Worm (Caenorhabditis elegans) whole organism, L4 larva: Measurements from ENCODE around the gene ZK1320.11.

Experiments
- D1046.2 ChIP-seq: fragments of 200-800 bp; sonication (Bioruptor generic); IDR thresholded peaks from 2 replicates; pipeline ENCODE4 v1.3.6; 2022; ENCODE audit warnings: missing genetic modification characterization, missing compliant biosample characterization
- F37D6.2 ChIP-seq: sonication (generic microtip); optimal IDR thresholded peaks from 2 replicates; lab custom pipeline; 2016; ENCODE audit warnings: mild to moderate bottlenecking, missing genetic modification characterization, missing compliant biosample characterization
- F49E8.2 ChIP-seq: sonication (generic microtip); optimal IDR thresholded peaks from 2 replicates; lab custom pipeline; 2016; ENCODE audit warnings: missing compliant biosample characterization, mild to moderate bottlenecking, missing genetic modification characterization, borderline replicate concordance
- Y5F2A.4 ChIP-seq: fragments of 200-800 bp; sonication (Bioruptor generic); optimal IDR thresholded peaks from 2 replicates; lab custom pipeline; 2018; ENCODE audit warnings: mild to moderate bottlenecking, missing genetic modification characterization, missing compliant biosample characterization
- Y75B8A.6 ChIP-seq: fragments of 200-800 bp; sonication (Bioruptor generic); IDR thresholded peaks from 2 replicates; pipeline ENCODE4 v1.3.6; 2022; ENCODE audit warnings: missing genetic modification reagents, missing genetic modification characterization, missing compliant biosample characterization
- ceh-20 ChIP-seq: fragments of 200-800 bp; sonication (Bioruptor generic); IDR thresholded peaks from 2 replicates; pipeline ENCODE4 v1.3.6; 2022; ENCODE audit warnings: missing genetic modification reagents, missing genetic modification characterization, missing compliant biosample characterization
- ceh-28 ChIP-seq: fragments of 150-350 bp; optimal IDR thresholded peaks from 2 replicates; lab custom pipeline; 2014; ENCODE audit warnings: missing biosample characterization, missing genetic modification reagents, missing genetic modification characterization
- ceh-82 ChIP-seq: sonication (generic microtip); optimal IDR thresholded peaks from 2 replicates; lab custom pipeline; 2017; ENCODE audit warnings: missing biosample characterization, missing genetic modification characterization
- ces-1 ChIP-seq: fragments of 150-350 bp; sonication (generic microtip); optimal IDR thresholded peaks from 4 replicates; lab custom pipeline; 2014; ENCODE audit warnings: missing biosample characterization, missing genetic modification reagents, missing genetic modification characterization
- daf-16 ChIP-seq, 3 experiments: sonication (generic microtip); optimal IDR thresholded peaks; 2 replicates each; lab custom pipeline; 2016 to 2017; ENCODE audit warnings: missing genetic modification characterization in 3 of 3, missing genetic modification reagents in 3 of 3, mild to moderate bottlenecking in 2 of 3, missing compliant biosample characterization in 2 of 3, missing biosample characterization in 1 of 3, moderate library complexity in 1 of 3
- daf-19 ChIP-seq: fragments of 200-800 bp; sonication (Bioruptor generic); conservative IDR thresholded peaks from 2 replicates; pipeline ENCODE4 v1.3.6; 2022; ENCODE audit warnings: missing genetic modification characterization, missing compliant biosample characterization
- dmd-6 ChIP-seq: fragments of 200-800 bp; sonication (Bioruptor generic); IDR thresholded peaks from 2 replicates; pipeline ENCODE4 v1.3.6; 2022; ENCODE audit warnings: missing genetic modification reagents, missing genetic modification characterization, missing compliant biosample characterization
- dmd-8 ChIP-seq: fragments of 200-800 bp; sonication (Bioruptor generic); IDR thresholded peaks from 2 replicates; pipeline ENCODE4 v1.3.6; 2022; ENCODE audit warnings: missing genetic modification characterization, missing compliant biosample characterization
- dve-1 ChIP-seq: sonication (generic microtip); optimal IDR thresholded peaks from 2 replicates; lab custom pipeline; 2017; ENCODE audit warnings: antibody characterized with exemption, mild to moderate bottlenecking, missing genetic modification characterization, missing compliant biosample characterization; ENCODE audit not compliant: insufficient read depth
- hlh-11 ChIP-seq: fragments of 200-800 bp; sonication (Bioruptor generic); optimal IDR thresholded peaks from 2 replicates; lab custom pipeline; 2018; ENCODE audit warnings: mild to moderate bottlenecking, missing genetic modification characterization, missing compliant biosample characterization
- hlh-30 ChIP-seq: sonication (generic microtip); optimal IDR thresholded peaks from 2 replicates; lab custom pipeline; 2017; ENCODE audit warnings: antibody characterized with exemption, mild to moderate bottlenecking, missing genetic modification characterization, missing compliant biosample characterization; ENCODE audit not compliant: insufficient read depth
- hmg-1.1 ChIP-seq: fragments of 200-800 bp; sonication (Bioruptor generic); IDR thresholded peaks from 2 replicates; pipeline ENCODE4 v1.3.6; 2022; ENCODE audit warnings: missing genetic modification reagents, missing genetic modification characterization, missing compliant biosample characterization
- lin-1 ChIP-seq: fragments of 200-800 bp; sonication (Bioruptor generic); IDR thresholded peaks from 2 replicates; pipeline ENCODE4 v1.3.6; 2022; ENCODE audit warnings: missing genetic modification reagents, missing genetic modification characterization, missing compliant biosample characterization
- lin-39 ChIP-seq: fragments of 150-350 bp; optimal IDR thresholded peaks from 2 replicates; lab custom pipeline; 2014; ENCODE audit warnings: missing biosample characterization, missing genetic modification reagents, missing genetic modification characterization
- lsy-2 ChIP-seq, 2 experiments: fragments of 150-350 bp in 1 of 2; sonication (generic microtip) in 1 of 2; optimal IDR thresholded peaks; 2 replicates each; lab custom pipeline; 2014 to 2017; ENCODE audit warnings: missing biosample characterization in 2 of 2, missing genetic modification characterization in 2 of 2
- madf-5 ChIP-seq, 2 experiments: fragments of 200-800 bp; sonication (Bioruptor generic); IDR thresholded peaks; 2 replicates each; pipeline ENCODE4 v1.3.6; 2022; ENCODE audit warnings: missing compliant biosample characterization in 2 of 2, missing genetic modification characterization in 2 of 2
- madf-9 ChIP-seq: fragments of 200-800 bp; sonication (Bioruptor generic); conservative IDR thresholded peaks from 2 replicates; pipeline ENCODE4 v1.3.6; 2022; ENCODE audit warnings: missing genetic modification reagents, missing genetic modification characterization, missing compliant biosample characterization
- mdl-1 ChIP-seq, 2 experiments: fragments of 150-350 bp in 1 of 2; sonication (generic microtip) in 1 of 2; optimal IDR thresholded peaks; 2 replicates each; lab custom pipeline; 2014 to 2017; ENCODE audit warnings: missing biosample characterization in 2 of 2, missing genetic modification characterization in 2 of 2
- nhr-102 ChIP-seq: sonication (generic microtip); optimal IDR thresholded peaks from 2 replicates; lab custom pipeline; 2016; ENCODE audit warnings: mild to moderate bottlenecking, missing genetic modification characterization, moderate library complexity, missing compliant biosample characterization
- nhr-111 ChIP-seq: fragments of 200-800 bp; sonication (Bioruptor generic); optimal IDR thresholded peaks from 2 replicates; lab custom pipeline; 2018; ENCODE audit warnings: mild to moderate bottlenecking, missing genetic modification characterization, missing compliant biosample characterization
- nhr-28 ChIP-seq: fragments of 150-350 bp; optimal IDR thresholded peaks from 2 replicates; lab custom pipeline; 2014; ENCODE audit warnings: missing biosample characterization, missing genetic modification characterization
- nhr-41 ChIP-seq: fragments of 200-800 bp; sonication (Bioruptor generic); IDR thresholded peaks from 2 replicates; pipeline ENCODE4 v1.3.6; 2022; ENCODE audit warnings: missing genetic modification reagents, missing genetic modification characterization, missing compliant biosample characterization
- nhr-42 ChIP-seq: fragments of 200-800 bp; sonication (Bioruptor generic); IDR thresholded peaks from 2 replicates; pipeline ENCODE4 v1.3.6; 2022; ENCODE audit warnings: missing genetic modification characterization, missing compliant biosample characterization
- nhr-48 ChIP-seq: sonication (generic microtip); optimal IDR thresholded peaks from 2 replicates; lab custom pipeline; 2016; ENCODE audit warnings: mild to moderate bottlenecking, missing genetic modification characterization, missing compliant biosample characterization
- nhr-77 ChIP-seq: fragments of 150-350 bp; optimal IDR thresholded peaks from 2 replicates; lab custom pipeline; 2014; ENCODE audit warnings: missing biosample characterization, missing genetic modification characterization
- php-3 ChIP-seq: fragments of 200-800 bp; sonication (Bioruptor generic); IDR thresholded peaks from 2 replicates; pipeline ENCODE4 v1.3.6; 2022; ENCODE audit warnings: missing genetic modification reagents, missing genetic modification characterization, missing compliant biosample characterization
- pqm-1 ChIP-seq: sonication (generic microtip); optimal IDR thresholded peaks from 2 replicates; lab custom pipeline; 2017; ENCODE audit warnings: missing biosample characterization, missing genetic modification characterization
- skn-1 ChIP-seq: fragments of 150-350 bp; optimal IDR thresholded peaks from 2 replicates; lab custom pipeline; 2014; ENCODE audit warnings: missing biosample characterization, missing genetic modification characterization
- snpc-1.2 ChIP-seq: fragments of 200-800 bp; sonication (Bioruptor generic); IDR thresholded peaks from 2 replicates; pipeline ENCODE4 v1.3.6; 2022; ENCODE audit warnings: missing genetic modification reagents, missing genetic modification characterization, missing compliant biosample characterization
- snpc-4 ChIP-seq: fragments of 150-350 bp; optimal IDR thresholded peaks from 2 replicates; lab custom pipeline; 2014; ENCODE audit warnings: missing biosample characterization, missing genetic modification characterization
- spr-1 ChIP-seq: sonication (generic microtip); optimal IDR thresholded peaks from 2 replicates; lab custom pipeline; 2016; ENCODE audit warnings: mild to moderate bottlenecking, missing genetic modification characterization, missing compliant biosample characterization
- spr-3 ChIP-seq: fragments of 200-800 bp; sonication (Bioruptor generic); optimal IDR thresholded peaks from 2 replicates; lab custom pipeline; 2018; ENCODE audit warnings: mild to moderate bottlenecking, missing genetic modification characterization, missing compliant biosample characterization
- tag-97 ChIP-seq: fragments of 200-800 bp; sonication (Bioruptor generic); IDR thresholded peaks from 2 replicates; pipeline ENCODE4 v1.3.6; 2022; ENCODE audit warnings: missing genetic modification characterization, missing compliant biosample characterization
- tra-1 ChIP-seq: fragments of 200-800 bp; sonication (Bioruptor generic); IDR thresholded peaks from 2 replicates; pipeline ENCODE4 v1.3.6; 2022; ENCODE audit warnings: missing genetic modification reagents, missing genetic modification characterization, missing compliant biosample characterization
- unc-130 ChIP-seq: sonication (generic microtip); optimal IDR thresholded peaks from 2 replicates; lab custom pipeline; 2016; ENCODE audit warnings: missing genetic modification reagents, missing genetic modification characterization, missing compliant biosample characterization
- unc-39 ChIP-seq: sonication (generic microtip); optimal IDR thresholded peaks from 2 replicates; lab custom pipeline; 2017; ENCODE audit warnings: missing biosample characterization, missing genetic modification characterization
- unc-62 ChIP-seq, 3 experiments: fragments of 150-350 bp in 1 of 3; sonication (generic microtip); optimal IDR thresholded peaks in 2 of 3; peaks in 1 of 3; 1 replicate in 1 of 3; 2 replicates in 2 of 3; lab custom pipeline; 2014 to 2017; ENCODE audit warnings: missing biosample characterization in 3 of 3, missing genetic modification characterization in 3 of 3, missing genetic modification reagents in 3 of 3, missing genotype in 1 of 3
- vab-7 ChIP-seq: fragments of 200-800 bp; sonication (Bioruptor generic); IDR thresholded peaks from 2 replicates; pipeline ENCODE4 v1.3.6; 2022; ENCODE audit warnings: missing genetic modification reagents, missing genetic modification characterization, missing compliant biosample characterization
- zip-2 ChIP-seq: fragments of 150-350 bp; optimal IDR thresholded peaks from 2 replicates; lab custom pipeline; 2014; ENCODE audit warnings: missing biosample characterization, missing genetic modification characterization

The ZK1320.11 gene

DNA sequence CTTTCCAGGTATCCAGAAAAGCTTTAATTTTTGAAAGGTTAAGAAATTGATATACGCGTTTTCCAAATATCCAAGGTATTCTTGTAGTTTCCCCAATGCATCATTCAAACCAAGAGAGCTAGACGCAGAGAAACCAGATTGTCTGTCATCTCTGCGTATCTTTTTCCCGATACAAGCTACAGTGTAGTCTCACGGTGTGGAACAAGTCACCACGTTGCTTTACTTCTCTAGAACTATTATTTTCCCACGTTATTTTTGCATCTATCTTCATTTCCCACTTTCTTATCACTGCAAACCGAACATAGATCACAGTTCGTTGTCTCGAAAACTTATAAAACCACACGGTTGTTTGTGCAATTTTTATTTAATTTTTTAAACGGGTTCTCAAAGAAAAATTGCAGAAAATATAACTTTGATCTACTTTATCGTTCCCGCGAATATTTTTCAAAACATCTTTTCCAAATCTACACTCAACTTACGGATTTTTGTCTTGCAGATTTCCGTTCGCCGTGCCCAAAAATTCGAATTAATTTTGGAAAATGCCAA, 11.1 kb upstream of the ZK1320.11 start, which contains the start of gene gstk-1 (continued):
- TF ChIP-seq snpc-4 (tag; lab: Kevin White, UChicago) (no peak), nhr-102 (tag; lab: Kevin White, UChicago) (peak; percentile 36), daf-19 (GFP tag; lab: Robert Waterston, UW) (no peak), hlh-11 (peak; percentile 68), tra-1 (GFP tag; lab: Robert Waterston, UW) (no peak), mdl-1 (tag; optimal IDR thresholded peaks at IDR 0.05; lab: Kevin White, UChicago) (peak in 1 of 2 experiments; percentile 60), tag-97 (no peak), unc-39 (tag; lab: Kevin White, UChicago) (no peak), nhr-48 (tag; lab: Kevin White, UChicago) (peak; percentile 67), ceh-82 (tag; lab: Kevin White, UChicago) (no peak), zip-2 (no peak), php-3 (GFP tag; lab: Robert Waterston, UW) (peak; percentile 55; the same call in 1 of the 2 replicates), snpc-1.2 (no peak), daf-16 (GFP tag; optimal IDR thresholded peaks at IDR 0.05; lab: Kevin White, UChicago) (no peak), daf-16 (tag; optimal IDR thresholded peaks at IDR 0.05; lab: Kevin White, UChicago) (peak; percentile 65), spr-1 (no peak), ceh-20 (GFP tag; lab: Robert Waterston, UW) (peak; percentile 47; the same call in 1 of the 2 replicates), dmd-8 (GFP tag; lab: Robert Waterston, UW) (0 out of 2 replicates have a peak, but pooled peaks have one; percentile 25)

DNA sequence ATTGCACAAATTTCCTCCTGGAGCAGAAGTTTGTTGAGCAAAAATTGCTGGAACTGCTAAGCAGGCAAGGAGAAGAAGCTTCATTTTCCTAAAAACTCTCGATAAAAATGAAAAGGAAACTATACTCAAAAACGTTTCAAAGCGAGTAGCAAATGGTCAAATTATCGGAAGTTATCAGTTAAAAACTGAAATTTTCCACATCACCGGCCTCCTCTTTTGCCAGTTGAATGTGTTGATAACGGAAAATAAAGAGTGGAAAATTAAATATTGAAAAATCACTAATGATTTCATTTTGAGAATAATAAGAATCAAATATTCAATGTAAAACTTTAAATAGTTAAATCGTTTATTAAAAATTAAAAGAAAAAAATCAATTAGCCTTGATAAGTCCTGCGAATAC, 8.5 kb upstream of the ZK1320.11 start, which contains the start of gene ZK1320.2:
ZK1320.2 (minus strand) TSS at position 88 of the 400 bp plus-strand sequence.
- TF ChIP-seq madf-9 (GFP tag; lab: Robert Waterston, UW), result no peak
- TF ChIP-seq nhr-77 (tag; lab: Kevin White, UChicago), result no peak
- TF ChIP-seq ces-1 (GFP tag; lab: Kevin White, UChicago), result no peak
- TF ChIP-seq nhr-28 (tag; lab: Kevin White, UChicago), result peak; percentile 55
- no peak for TF ChIP-seq hlh-11
- peak; percentile 17 for TF ChIP-seq dve-1 (tag; lab: Kevin White, UChicago)
- TF ChIP-seq nhr-41, result no peak
- TF ChIP-seq unc-130, result no peak
- no peak for TF ChIP-seq lsy-2 (tag; optimal IDR thresholded peaks at IDR 0.05; lab: Kevin White, UChicago)
- TF ChIP-seq dmd-6, result peak; percentile 48; the same call in 1 of the 2 replicates
- no peak for TF ChIP-seq daf-16 (GFP tag; optimal IDR thresholded peaks at IDR 0.05; lab: Kevin White, UChicago)
- peak; percentile 43 for TF ChIP-seq daf-16 (tag; optimal IDR thresholded peaks at IDR 0.05; lab: Kevin White, UChicago)
- peak; percentile 69 for TF ChIP-seq pqm-1

DNA sequence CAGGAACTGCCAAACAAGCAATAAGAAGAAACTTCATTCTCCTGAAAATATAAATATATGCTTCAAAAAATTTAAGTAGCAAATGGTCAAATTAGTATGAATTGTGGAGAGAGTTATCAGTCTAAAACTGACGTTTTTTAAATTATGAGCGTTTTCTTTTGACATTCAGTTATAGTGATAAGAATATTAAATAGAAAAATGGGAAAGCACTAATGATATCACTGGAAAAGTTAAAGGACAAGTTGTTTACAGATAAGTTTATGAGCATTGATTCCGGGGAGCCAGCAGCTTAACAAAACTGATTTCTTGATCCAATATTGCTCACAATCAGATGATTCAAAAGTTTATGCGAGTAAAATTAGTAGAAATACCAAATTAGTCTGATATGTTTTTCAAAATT, 7.0 kb upstream of the ZK1320.11 start, which contains the start of gene ZK1320.3:
ZK1320.3 (minus strand) TSS at position 41 of the 400 bp plus-strand sequence.
- TF ChIP-seq D1046.2 (GFP tag; lab: Robert Waterston, UW), result no peak
- TF ChIP-seq tag-97, result no peak
- TF ChIP-seq ceh-82 (tag; lab: Kevin White, UChicago), result no peak
- TF ChIP-seq spr-1, result no peak
- TF ChIP-seq nhr-111 (GFP tag; lab: Kevin White, UChicago), result no peak
- TF ChIP-seq dve-1 (tag; lab: Kevin White, UChicago), result peak; percentile 58
- TF ChIP-seq snpc-4 (tag; lab: Kevin White, UChicago), result no peak
- TF ChIP-seq ceh-28 (tag; lab: Kevin White, UChicago), result no peak
- no peak for TF ChIP-seq Y5F2A.4
- TF ChIP-seq unc-62 (GFP tag; optimal IDR thresholded peaks at IDR 0.05 in 1 of 2; lab: Kevin White, UChicago), result peak in 1 of 2 experiments; percentile 94
- TF ChIP-seq unc-62 (tag; optimal IDR thresholded peaks at IDR 0.05; lab: Kevin White, UChicago), result no peak
- no peak for TF ChIP-seq ceh-20 (GFP tag; lab: Robert Waterston, UW)
- TF ChIP-seq Y75B8A.6 (GFP tag; lab: Robert Waterston, UW), result no peak
- no peak for TF ChIP-seq madf-5 (GFP tag; IDR thresholded peaks at IDR 0.05; lab: Robert Waterston, UW)
- no peak for TF ChIP-seq lin-39 (tag; lab: Kevin White, UChicago)
- TF ChIP-seq lin-1 (GFP tag; lab: Robert Waterston, UW), result no peak
- no peak for TF ChIP-seq hmg-1.1 (GFP tag; lab: Robert Waterston, UW)
- no peak for TF ChIP-seq hlh-30 (tag; lab: Kevin White, UChicago)
- TF ChIP-seq F37D6.2 (tag; lab: Kevin White, UChicago), result no peak
- peak; percentile 56 for TF ChIP-seq pqm-1
- no peak for TF ChIP-seq nhr-42 (GFP tag; lab: Robert Waterston, UW)
- no peak for TF ChIP-seq spr-3 (GFP tag; lab: Kevin White, UChicago)
- no peak for TF ChIP-seq php-3 (GFP tag; lab: Robert Waterston, UW)
- TF ChIP-seq unc-39 (tag; lab: Kevin White, UChicago), result no peak
- TF ChIP-seq skn-1, result no peak
- no peak for TF ChIP-seq daf-19 (GFP tag; lab: Robert Waterston, UW)
- TF ChIP-seq vab-7, result no peak
- TF ChIP-seq F49E8.2 (tag; lab: Kevin White, UChicago), result no peak
- peak; percentile 45 for TF ChIP-seq nhr-28 (tag; lab: Kevin White, UChicago)
